Fruit fly (Drosophila melanogaster) whole organism, pupa: ENCODE data around the gene Sp1.
A peak's percentile ranks its signal among the peaks of the same experiment; 100 is the strongest.

Source experiments
- CG12605 ChIP-seq: fragments of 200-800 bp; sonication (Bioruptor generic); IDR thresholded peaks from 2 replicates; pipeline ENCODE4 v1.3.6; 2022; ENCODE audit warnings: missing biosample characterization, missing genetic modification characterization
- CG13204 ChIP-seq: fragments of 200-800 bp; sonication (Bioruptor generic); optimal IDR thresholded peaks from 2 replicates; lab custom pipeline; 2018; ENCODE audit warnings: missing biosample characterization, mild to moderate bottlenecking, missing genetic modification characterization, moderate library complexity
- CG14655 ChIP-seq: fragments of 200-800 bp; sonication (Bioruptor generic); optimal IDR thresholded peaks from 3 replicates; lab custom pipeline; 2017; ENCODE audit warnings: mild to moderate bottlenecking, missing biosample characterization, missing genetic modification reagents, missing genetic modification characterization
- CG15710 ChIP-seq: fragments of 200-800 bp; sonication (Bioruptor generic); optimal IDR thresholded peaks from 2 replicates; lab custom pipeline; 2018; ENCODE audit warnings: missing biosample characterization, mild to moderate bottlenecking, missing genetic modification characterization, moderate library complexity
- CG32121 ChIP-seq: fragments of 200-800 bp; sonication (Bioruptor generic); IDR thresholded peaks from 2 replicates; pipeline ENCODE4 v1.3.6; 2022; ENCODE audit warnings: missing biosample characterization, missing genetic modification characterization
- CG4496 ChIP-seq: fragments of 200-800 bp; sonication (Bioruptor generic); IDR thresholded peaks from 3 replicates; pipeline ENCODE4 v1.3.6; 2022; ENCODE audit warnings: missing biosample characterization, missing genetic modification characterization
- EcR ChIP-seq: fragments of 200-800 bp; sonication (Bioruptor generic); optimal IDR thresholded peaks from 3 replicates; lab custom pipeline; 2019; ENCODE audit warnings: missing biosample characterization, missing genetic modification characterization, mild to moderate bottlenecking, moderate library complexity, missing genetic modification reagents
- Ets98B ChIP-seq: fragments of 200-800 bp; sonication (Bioruptor generic); IDR thresholded peaks from 2 replicates; pipeline ENCODE4 v1.3.6; 2022; ENCODE audit warnings: missing biosample characterization, missing genetic modification characterization
- Pif1A ChIP-seq: fragments of 200-800 bp; sonication (Bioruptor generic); optimal IDR thresholded peaks from 3 replicates; lab custom pipeline; 2016; ENCODE audit warnings: missing biosample characterization, missing genetic modification characterization
- Pif1B ChIP-seq: fragments of 200-800 bp; sonication (Bioruptor generic); optimal IDR thresholded peaks from 3 replicates; lab custom pipeline; 2016; ENCODE audit warnings: missing biosample characterization, missing genetic modification characterization
- Snoo ChIP-seq: fragments of 200-800 bp; sonication (Bioruptor generic); optimal IDR thresholded peaks from 3 replicates; lab custom pipeline; 2017; ENCODE audit warnings: missing biosample characterization, mild to moderate bottlenecking, missing genetic modification characterization, inconsistent platforms
- fd96Ca ChIP-seq: fragments of 200-800 bp; sonication (Bioruptor generic); IDR thresholded peaks from 3 replicates; pipeline ENCODE4 v1.3.6; 2022; ENCODE audit warnings: missing biosample characterization, missing genetic modification characterization
- gl ChIP-seq: fragments of 200-800 bp; sonication (Bioruptor generic); optimal IDR thresholded peaks from 2 replicates; lab custom pipeline; 2018; ENCODE audit warnings: missing biosample characterization, mild to moderate bottlenecking, missing genetic modification characterization
- rn ChIP-seq: fragments of 200-800 bp; sonication (Bioruptor generic); IDR thresholded peaks from 2 replicates; pipeline ENCODE4 v1.3.6; 2022; ENCODE audit warnings: missing biosample characterization, missing genetic modification characterization

DNA sequence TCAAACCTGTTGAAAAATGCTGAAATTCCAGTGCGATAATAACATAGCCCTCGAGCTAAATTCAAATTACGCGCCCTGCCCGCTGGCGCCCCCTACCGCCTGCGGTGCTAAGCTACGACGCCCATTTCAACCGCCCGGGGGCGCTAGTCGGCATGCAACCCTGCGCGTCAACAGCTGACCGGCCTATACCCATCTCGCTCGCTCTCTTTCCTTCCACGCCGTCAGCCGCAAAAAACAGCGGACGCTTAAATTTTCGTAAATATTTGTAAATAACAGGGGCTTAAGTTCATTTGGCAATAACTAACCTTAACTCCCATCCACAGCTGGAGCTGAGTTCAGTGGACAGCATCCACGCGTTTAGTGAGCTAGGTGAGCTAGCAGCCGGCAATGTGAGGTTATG, 49.1 kb downstream of the Sp1 start, which contains the start of gene CG1354:
- TF ChIP-seq rn (0 out of 2 replicates have a peak, but pooled peaks have one; percentile 16), CG12605 (GFP tag; lab: Robert Waterston, UW) (no peak), CG4496 (GFP tag; lab: Robert Waterston, UW) (peak; percentile 76), gl (tag; lab: Kevin White, UChicago) (no peak), EcR (GFP tag; lab: Kevin White, UChicago) (no peak), CG13204 (GFP tag; lab: Kevin White, UChicago) (no peak), CG15710 (tag; lab: Kevin White, UChicago) (peak; percentile 2), CG14655 (GFP tag; lab: Kevin White, UChicago) (no peak), Snoo (tag; lab: Kevin White, UChicago) (peak; percentile 36), Ets98B (peak; percentile 58), Pif1B (GFP tag; lab: Kevin White, UChicago) (no peak), fd96Ca (peak; percentile 47; the same call in 2 of the 3 replicates), Pif1A (no peak), CG32121 (GFP tag; lab: Robert Waterston, UW) (peak; percentile 45; the same call in 1 of the 2 replicates)
